Worm (Caenorhabditis elegans) whole organism, mixed stage, embryonic: ENCODE results near the gene F19H8.2.

ENCODE experiments used
- M03D4.4 ChIP-seq: sonication (generic microtip); optimal IDR thresholded peaks from 2 replicates; lab custom pipeline; 2017; ENCODE audit warnings: mild to moderate bottlenecking, missing genetic modification characterization, missing compliant biosample characterization
- bed-3 ChIP-seq: fragments of 200-800 bp; sonication (Bioruptor generic); optimal IDR thresholded peaks from 3 replicates; lab custom pipeline; 2018; ENCODE audit warnings: mild to moderate bottlenecking, missing genetic modification characterization, moderate library complexity, missing compliant biosample characterization
- blmp-1 ChIP-seq: fragments of 150-350 bp; optimal IDR thresholded peaks from 2 replicates; lab custom pipeline; 2014; ENCODE audit warnings: missing biosample characterization, missing genetic modification characterization
- ceh-39 ChIP-seq: fragments of 150-350 bp; optimal IDR thresholded peaks from 2 replicates; lab custom pipeline; 2014; ENCODE audit warnings: missing biosample characterization, missing genetic modification characterization
- ceh-43 ChIP-seq: fragments of 200-800 bp; sonication (Bioruptor generic); optimal IDR thresholded peaks from 2 replicates; lab custom pipeline; 2018; ENCODE audit warnings: mild to moderate bottlenecking, missing genetic modification characterization, moderate library complexity, missing compliant biosample characterization
- ceh-83 ChIP-seq: fragments of 200-800 bp; sonication (Bioruptor generic); optimal IDR thresholded peaks from 2 replicates; lab custom pipeline; 2018; ENCODE audit warnings: mild to moderate bottlenecking, missing genetic modification characterization, missing compliant biosample characterization
- ces-1 ChIP-seq: fragments of 150-350 bp; optimal IDR thresholded peaks from 2 replicates; lab custom pipeline; 2014; ENCODE audit warnings: missing biosample characterization, missing genetic modification reagents, missing genetic modification characterization
- cnd-1 ChIP-seq: fragments of 200-800 bp; sonication (Bioruptor generic); optimal IDR thresholded peaks from 2 replicates; lab custom pipeline; 2018; ENCODE audit warnings: mild to moderate bottlenecking, missing genetic modification characterization, missing compliant biosample characterization
- drap-1 ChIP-seq: fragments of 200-800 bp; sonication (Bioruptor generic); optimal IDR thresholded peaks from 3 replicates; lab custom pipeline; 2018; ENCODE audit warnings: mild to moderate bottlenecking, missing genetic modification characterization, missing compliant biosample characterization
- elt-1 ChIP-seq: sonication (generic microtip); optimal IDR thresholded peaks from 2 replicates; lab custom pipeline; 2017; ENCODE audit warnings: missing genetic modification characterization, mild to moderate bottlenecking, missing compliant biosample characterization, antibody characterized with exemption, moderate library complexity, borderline replicate concordance; ENCODE audit not compliant: insufficient read depth
- elt-3 ChIP-seq: fragments of 150-350 bp; optimal IDR thresholded peaks from 2 replicates; lab custom pipeline; 2014; ENCODE audit warnings: missing biosample characterization, missing genetic modification characterization
- flh-1 ChIP-seq: fragments of 200-800 bp; sonication (Bioruptor generic); optimal IDR thresholded peaks from 2 replicates; lab custom pipeline; 2018; ENCODE audit warnings: mild to moderate bottlenecking, missing genetic modification characterization, moderate library complexity, missing compliant biosample characterization
- ham-2 ChIP-seq: fragments of 200-800 bp; sonication (Bioruptor generic); optimal IDR thresholded peaks from 2 replicates; lab custom pipeline; 2018; ENCODE audit warnings: mild to moderate bottlenecking, missing genetic modification characterization, missing compliant biosample characterization
- hlh-1 ChIP-seq: fragments of 150-350 bp; optimal IDR thresholded peaks from 2 replicates; lab custom pipeline; 2014; ENCODE audit warnings: missing biosample characterization, missing genetic modification reagents, missing genetic modification characterization
- lin-13 ChIP-seq: fragments of 150-350 bp; optimal IDR thresholded peaks from 2 replicates; lab custom pipeline; 2014; ENCODE audit warnings: missing biosample characterization, missing genetic modification characterization
- lin-32 ChIP-seq: fragments of 200-800 bp; sonication (Bioruptor generic); optimal IDR thresholded peaks from 2 replicates; lab custom pipeline; 2018; ENCODE audit warnings: mild to moderate bottlenecking, missing genetic modification characterization, missing compliant biosample characterization
- lsy-2 ChIP-seq: fragments of 150-350 bp; optimal IDR thresholded peaks from 2 replicates; lab custom pipeline; 2014; ENCODE audit warnings: missing biosample characterization, missing genetic modification characterization
- mab-5 ChIP-seq: fragments of 150-350 bp; optimal IDR thresholded peaks from 2 replicates; lab custom pipeline; 2014; ENCODE audit warnings: missing biosample characterization, missing genetic modification characterization
- mep-1 ChIP-seq: fragments of 150-350 bp; optimal IDR thresholded peaks from 2 replicates; lab custom pipeline; 2017; ENCODE audit warnings: missing biosample characterization, missing genetic modification reagents, missing genetic modification characterization, inconsistent platforms
- mls-2 ChIP-seq: sonication (generic microtip); optimal IDR thresholded peaks from 2 replicates; lab custom pipeline; 2016; ENCODE audit warnings: mild to moderate bottlenecking, missing genetic modification characterization, moderate library complexity, missing compliant biosample characterization
- nhr-12 ChIP-seq: fragments of 150-350 bp; optimal IDR thresholded peaks from 2 replicates; lab custom pipeline; 2014; ENCODE audit warnings: missing biosample characterization, missing genetic modification characterization
- nhr-2 ChIP-seq: fragments of 150-350 bp; optimal IDR thresholded peaks from 2 replicates; lab custom pipeline; 2014; ENCODE audit warnings: missing biosample characterization, missing genetic modification characterization
- nhr-237 ChIP-seq: fragments of 150-350 bp; optimal IDR thresholded peaks from 2 replicates; lab custom pipeline; 2014; ENCODE audit warnings: missing biosample characterization, missing genetic modification characterization
- nhr-28 ChIP-seq: fragments of 150-350 bp; optimal IDR thresholded peaks from 2 replicates; lab custom pipeline; 2014; ENCODE audit warnings: missing biosample characterization, missing genetic modification characterization
- nhr-76 ChIP-seq: sonication (generic microtip); optimal IDR thresholded peaks from 2 replicates; lab custom pipeline; 2017; ENCODE audit warnings: missing biosample characterization, missing genetic modification characterization
- pha-4 ChIP-seq: fragments of 150-350 bp; optimal IDR thresholded peaks from 2 replicates; lab custom pipeline; 2018; ENCODE audit warnings: missing biosample characterization, missing genetic modification reagents, missing genetic modification characterization
- sem-2 ChIP-seq: fragments of 200-800 bp; sonication (Bioruptor generic); optimal IDR thresholded peaks from 2 replicates; lab custom pipeline; 2018; ENCODE audit warnings: mild to moderate bottlenecking, missing genetic modification characterization, missing compliant biosample characterization
- snpc-4 ChIP-seq: fragments of 150-350 bp; optimal IDR thresholded peaks from 2 replicates; lab custom pipeline; 2014; ENCODE audit warnings: missing biosample characterization, missing genetic modification characterization
- sptf-1 ChIP-seq: sonication (generic microtip); optimal IDR thresholded peaks from 2 replicates; lab custom pipeline; 2017; ENCODE audit warnings: mild to moderate bottlenecking, missing genetic modification characterization, moderate library complexity, missing compliant biosample characterization
- tbx-8 ChIP-seq: fragments of 200-800 bp; sonication (Bioruptor generic); optimal IDR thresholded peaks from 2 replicates; lab custom pipeline; 2018; ENCODE audit warnings: mild to moderate bottlenecking, missing genetic modification characterization, moderate library complexity, missing compliant biosample characterization
- unc-120 ChIP-seq: sonication (generic microtip); optimal IDR thresholded peaks from 2 replicates; lab custom pipeline; 2017; ENCODE audit warnings: missing genetic modification characterization, missing compliant biosample characterization; ENCODE audit not compliant: poor library complexity, severe bottlenecking
- unc-39 ChIP-seq: fragments of 150-350 bp; optimal IDR thresholded peaks from 2 replicates; lab custom pipeline; 2014; ENCODE audit warnings: missing biosample characterization, missing genetic modification characterization
- unc-62 ChIP-seq: fragments of 150-350 bp; optimal IDR thresholded peaks from 2 replicates; lab custom pipeline; 2014; ENCODE audit warnings: missing biosample characterization, missing genetic modification reagents, missing genetic modification characterization
- zip-8 ChIP-seq: fragments of 150-350 bp; optimal IDR thresholded peaks from 2 replicates; lab custom pipeline; 2014; ENCODE audit warnings: missing biosample characterization, missing genetic modification characterization
- ztf-11 ChIP-seq: fragments of 150-350 bp; optimal IDR thresholded peaks from 2 replicates; lab custom pipeline; 2014; ENCODE audit warnings: missing biosample characterization, missing genetic modification characterization

Gene F19H8.2

DNA sequence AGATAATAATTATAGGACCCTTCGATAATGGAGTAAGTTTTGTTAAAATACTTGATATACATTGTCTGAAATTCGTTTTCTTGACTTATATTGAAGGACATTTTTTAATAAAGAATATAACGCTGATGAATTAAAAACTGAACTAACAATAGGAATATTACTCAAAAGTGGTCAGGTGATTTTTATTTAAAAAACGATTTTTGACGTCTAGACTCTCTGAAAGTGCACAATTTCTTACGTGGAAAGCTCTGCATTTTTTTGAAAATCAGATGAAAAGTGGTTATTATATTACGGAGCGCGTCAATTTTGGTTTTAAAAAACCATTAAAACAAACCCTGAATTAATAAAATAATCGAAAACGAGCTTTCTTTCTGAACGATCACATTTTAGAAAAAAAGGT, 31.1 kb upstream of the F19H8.2 start, which contains the start of gene sre-13:
sre-13 (minus strand) TSS at position 101 of the 400 bp plus-strand sequence.
- TF ChIP-seq tbx-8 (GFP tag; lab: Kevin White, UChicago): no peak
- no peak for TF ChIP-seq nhr-12
- TF ChIP-seq ztf-11 (tag; lab: Kevin White, UChicago): no peak
- no peak for TF ChIP-seq hlh-1 (tag; lab: Kevin White, UChicago)
- TF ChIP-seq nhr-28 (tag; lab: Kevin White, UChicago): no peak
- TF ChIP-seq unc-39: no peak

DNA sequence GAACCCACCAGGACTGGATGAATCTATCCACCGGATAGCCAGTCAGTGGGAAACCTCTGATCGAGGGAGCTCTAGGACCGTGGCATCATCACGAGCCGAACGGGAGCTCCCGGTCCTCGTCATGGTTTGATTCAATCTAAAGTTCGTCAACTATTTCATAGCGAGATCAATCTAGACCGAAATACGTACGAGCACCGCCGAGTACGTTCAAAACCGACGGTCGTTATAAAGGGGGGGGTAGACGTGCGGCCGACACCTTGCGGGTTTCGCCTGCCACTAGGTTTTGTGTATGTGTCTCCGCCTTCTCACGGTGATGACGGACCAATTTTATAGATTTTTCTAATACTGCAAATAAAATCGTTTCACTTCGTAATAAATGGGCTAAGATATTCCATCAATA, 30.2 kb upstream of the F19H8.2 start:
- TF ChIP-seq cnd-1 (tag; lab: Kevin White, UChicago): peak; percentile 8

DNA sequence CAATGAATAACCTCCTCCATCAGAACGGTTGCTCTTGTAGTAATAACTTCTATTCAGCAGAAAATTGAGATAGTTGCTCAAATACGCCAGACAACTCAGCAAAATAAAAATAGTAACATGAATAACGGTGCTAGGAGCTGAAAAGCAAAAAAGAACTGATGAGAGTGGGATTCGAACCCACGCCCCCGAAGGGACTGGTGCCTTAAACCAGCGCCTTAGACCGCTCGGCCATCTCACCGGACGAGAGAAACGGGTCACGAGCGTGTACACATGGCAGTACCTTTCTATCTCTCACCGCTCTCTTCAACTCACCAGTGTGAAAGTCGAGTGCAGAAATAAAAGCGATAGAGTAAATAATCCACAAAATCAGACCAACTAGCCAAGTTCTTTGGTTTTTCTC, 29.5 kb upstream of the F19H8.2 start:
- peak; percentile 7 for TF ChIP-seq flh-1 (GFP tag; lab: Kevin White, UChicago)
- TF ChIP-seq elt-1 (tag; lab: Kevin White, UChicago): no peak
- no peak for TF ChIP-seq nhr-2
- peak; percentile 86 for TF ChIP-seq sptf-1
- peak; percentile 4 for TF ChIP-seq mep-1 (tag; lab: Kevin White, UChicago)
- no peak for TF ChIP-seq pha-4 (tag; lab: Kevin White, UChicago)
- peak; percentile 79 for TF ChIP-seq drap-1 (GFP tag; lab: Kevin White, UChicago)
- peak; percentile 70 for TF ChIP-seq lin-32 (GFP tag; lab: Kevin White, UChicago)
- peak; percentile 45 for TF ChIP-seq ceh-83 (GFP tag; lab: Kevin White, UChicago)
- TF ChIP-seq nhr-76 (tag; lab: Kevin White, UChicago): no peak
- no peak for TF ChIP-seq ham-2 (GFP tag; lab: Kevin White, UChicago)
- no peak for TF ChIP-seq lin-13 (tag; lab: Kevin White, UChicago)
- no peak for TF ChIP-seq nhr-237 (tag; lab: Kevin White, UChicago)
- TF ChIP-seq sem-2: peak; percentile 58
- peak; percentile 21 for TF ChIP-seq bed-3 (GFP tag; lab: Kevin White, UChicago)
- TF ChIP-seq mab-5 (tag; lab: Kevin White, UChicago): no peak
- no peak for TF ChIP-seq unc-39
- peak; percentile 67 for TF ChIP-seq unc-120 (tag; lab: Kevin White, UChicago)
- TF ChIP-seq hlh-1 (tag; lab: Kevin White, UChicago): no peak
- TF ChIP-seq M03D4.4: peak; percentile 68
- TF ChIP-seq tbx-8 (GFP tag; lab: Kevin White, UChicago): no peak
- TF ChIP-seq snpc-4 (tag; lab: Kevin White, UChicago): no peak
- TF ChIP-seq elt-3: no peak
- no peak for TF ChIP-seq unc-62
- TF ChIP-seq zip-8: no peak
- peak; percentile 52 for TF ChIP-seq cnd-1 (tag; lab: Kevin White, UChicago)
- TF ChIP-seq ceh-43 (GFP tag; lab: Kevin White, UChicago): peak; percentile 48
- no peak for TF ChIP-seq blmp-1 (tag; lab: Kevin White, UChicago)
- no peak for TF ChIP-seq ztf-11 (tag; lab: Kevin White, UChicago)
- TF ChIP-seq mls-2 (tag; lab: Kevin White, UChicago): peak; percentile 70
- no peak for TF ChIP-seq lsy-2 (tag; lab: Kevin White, UChicago)
- TF ChIP-seq ceh-39: no peak
- TF ChIP-seq ces-1 (GFP tag; lab: Kevin White, UChicago): no peak
- peak; percentile 6 for TF ChIP-seq nhr-28 (tag; lab: Kevin White, UChicago)
- no peak for TF ChIP-seq nhr-12

DNA sequence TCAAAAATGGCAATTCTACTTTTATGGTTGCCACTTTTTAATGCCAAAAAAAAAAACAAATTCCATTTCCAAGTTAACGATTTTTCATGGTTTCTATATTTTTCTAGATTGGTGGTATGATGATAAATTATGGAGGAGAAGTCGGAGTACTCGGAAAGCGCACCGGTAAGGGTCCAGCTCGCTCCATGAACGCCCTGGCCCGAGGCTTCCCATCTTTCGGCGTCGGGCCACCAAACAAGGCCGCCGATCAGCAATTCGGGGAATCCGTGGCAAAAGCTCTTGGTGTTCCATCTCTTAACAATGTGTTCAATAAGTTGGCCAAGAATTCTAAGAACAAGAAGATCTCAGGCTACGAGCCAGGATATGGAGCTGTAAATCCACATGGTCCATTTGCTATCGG, 28.4 kb upstream of the F19H8.2 start:
- TF ChIP-seq bed-3 (GFP tag; lab: Kevin White, UChicago) (no peak), elt-3 (no peak), M03D4.4 (no peak), nhr-76 (tag; lab: Kevin White, UChicago) (no peak), unc-120 (tag; lab: Kevin White, UChicago) (no peak), nhr-237 (tag; lab: Kevin White, UChicago) (no peak), ham-2 (GFP tag; lab: Kevin White, UChicago) (no peak), ceh-83 (GFP tag; lab: Kevin White, UChicago) (no peak), lin-32 (GFP tag; lab: Kevin White, UChicago) (no peak), tbx-8 (GFP tag; lab: Kevin White, UChicago) (no peak), mab-5 (tag; lab: Kevin White, UChicago) (no peak), lin-13 (tag; lab: Kevin White, UChicago) (no peak), nhr-12 (no peak)
